Fruit fly (Drosophila melanogaster) whole organism, adult: Measurements from ENCODE around the gene Ccdc85.

Experiments
- CG11617 ChIP-seq: fragments of 200-800 bp; sonication (Bioruptor generic); optimal IDR thresholded peaks from 2 replicates; lab custom pipeline; 2017; ENCODE audit warnings: mild to moderate bottlenecking, missing biosample characterization, missing genetic modification reagents, missing genetic modification characterization
- CG12768 ChIP-seq: fragments of 200-800 bp; sonication (Bioruptor generic); optimal IDR thresholded peaks from 2 replicates; lab custom pipeline; 2017; ENCODE audit warnings: missing biosample characterization, missing genetic modification characterization, mild to moderate bottlenecking, moderate library complexity, missing genetic modification reagents
- CG14711 ChIP-seq: fragments of 200-800 bp; sonication (Bioruptor generic); optimal IDR thresholded peaks from 2 replicates; lab custom pipeline; 2018; ENCODE audit warnings: missing biosample characterization, mild to moderate bottlenecking, missing genetic modification characterization, moderate library complexity
- CG1620 ChIP-seq: fragments of 200-800 bp; sonication (Bioruptor generic); optimal IDR thresholded peaks from 2 replicates; lab custom pipeline; 2016; ENCODE audit warnings: missing biosample characterization, missing genetic modification characterization
- CG33017 ChIP-seq: fragments of 200-800 bp; sonication (Bioruptor generic); optimal IDR thresholded peaks from 2 replicates; lab custom pipeline; 2018; ENCODE audit warnings: missing biosample characterization, mild to moderate bottlenecking, missing genetic modification characterization, moderate library complexity
- CG5204 ChIP-seq: fragments of 200-800 bp; sonication (Bioruptor generic); optimal IDR thresholded peaks from 2 replicates; lab custom pipeline; 2016; ENCODE audit warnings: missing biosample characterization, missing genetic modification characterization
- CG7045 ChIP-seq: fragments of 200-800 bp; sonication (Bioruptor generic); optimal IDR thresholded peaks from 2 replicates; lab custom pipeline; 2017; ENCODE audit warnings: missing biosample characterization, mild to moderate bottlenecking, missing genetic modification characterization
- CG7101 ChIP-seq: fragments of 200-800 bp; sonication (Bioruptor generic); optimal IDR thresholded peaks from 2 replicates; lab custom pipeline; 2018; ENCODE audit warnings: missing biosample characterization, mild to moderate bottlenecking, missing genetic modification characterization, moderate library complexity
- Clk ChIP-seq: fragments of 200-800 bp; sonication (Bioruptor generic); optimal IDR thresholded peaks from 2 replicates; lab custom pipeline; 2017; ENCODE audit warnings: missing biosample characterization, missing genetic modification characterization
- Crg-1 ChIP-seq: fragments of 200-800 bp; sonication (Bioruptor generic); optimal IDR thresholded peaks from 2 replicates; lab custom pipeline; 2016; ENCODE audit warnings: missing biosample characterization, missing genetic modification characterization
- Hr96 ChIP-seq: fragments of 200-800 bp; sonication (Bioruptor generic); optimal IDR thresholded peaks from 2 replicates; lab custom pipeline; 2016; ENCODE audit warnings: missing biosample characterization, missing genetic modification characterization
- Mnt ChIP-seq: fragments of 200-800 bp; sonication (Bioruptor generic); optimal IDR thresholded peaks from 2 replicates; lab custom pipeline; 2016; ENCODE audit warnings: missing biosample characterization, mild to moderate bottlenecking, missing genetic modification characterization
- bab1 ChIP-seq: fragments of 200-800 bp; sonication (Bioruptor generic); optimal IDR thresholded peaks from 3 replicates; lab custom pipeline; 2019; ENCODE audit warnings: missing biosample characterization, mild to moderate bottlenecking, missing genetic modification characterization, moderate library complexity
- cic ChIP-seq: fragments of 200-800 bp; sonication (Bioruptor generic); optimal IDR thresholded peaks from 2 replicates; lab custom pipeline; 2017; ENCODE audit warnings: missing biosample characterization, mild to moderate bottlenecking, missing genetic modification characterization, moderate library complexity
- cnc ChIP-seq, 2 experiments: fragments of >200 bp; optimal IDR thresholded peaks; 2 replicates each; lab custom pipeline; 2017
- kay ChIP-seq: fragments of 200-800 bp; sonication (Bioruptor generic); peaks from one replicate; lab custom pipeline; 2016; ENCODE audit warnings: missing biosample characterization, missing genetic modification characterization, borderline replicate concordance
- ovo ChIP-seq: fragments of 200-800 bp; sonication (Bioruptor generic); optimal IDR thresholded peaks from 2 replicates; lab custom pipeline; 2016; ENCODE audit warnings: missing biosample characterization, missing genetic modification characterization
- pad ChIP-seq: fragments of 200-800 bp; sonication (Bioruptor generic); optimal IDR thresholded peaks from 3 replicates; lab custom pipeline; 2017; ENCODE audit warnings: missing biosample characterization, missing genetic modification characterization, mild to moderate bottlenecking, moderate library complexity, missing genetic modification reagents
- tj ChIP-seq: fragments of 200-800 bp; sonication (Bioruptor generic); optimal IDR thresholded peaks from 3 replicates; lab custom pipeline; 2017; ENCODE audit warnings: missing biosample characterization, mild to moderate bottlenecking, missing genetic modification characterization, moderate library complexity
- toe ChIP-seq: fragments of 200-800 bp; sonication (Bioruptor generic); optimal IDR thresholded peaks from 2 replicates; lab custom pipeline; 2016; ENCODE audit warnings: missing biosample characterization, missing genetic modification characterization

Gene Ccdc85

dm6 chr2L:2999609-3000008 is 523 bp downstream of the Ccdc85 start:
- no peak for TF ChIP-seq CG7101 (tag; lab: Kevin White, UChicago)
- TF ChIP-seq ovo (GFP tag; lab: Kevin White, UChicago) = no peak
- no peak for TF ChIP-seq Crg-1 (GFP tag; lab: Kevin White, UChicago)
- no peak for TF ChIP-seq CG5204
- TF ChIP-seq CG33017 = no peak
- no peak for TF ChIP-seq bab1 (GFP tag; lab: Kevin White, UChicago)
- no peak for TF ChIP-seq pad (GFP tag; lab: Kevin White, UChicago)
- no peak for TF ChIP-seq Hr96
- no peak for TF ChIP-seq CG1620
- no peak for TF ChIP-seq CG11617 (GFP tag; lab: Kevin White, UChicago)
- TF ChIP-seq toe (GFP tag; lab: Kevin White, UChicago) = no peak
- TF ChIP-seq CG14711 = no peak
- TF ChIP-seq cnc (optimal IDR thresholded peaks at IDR 0.05; lab: Kevin White, UChicago) = no peak
- TF ChIP-seq Clk (GFP tag; lab: Kevin White, UChicago) = no peak
- no peak for TF ChIP-seq tj (GFP tag; lab: Kevin White, UChicago)

- TF ChIP-seq kay (GFP tag; lab: Kevin White, UChicago) (no peak), CG7101 (tag; lab: Kevin White, UChicago) (no peak), CG1620 (no peak), tj (GFP tag; lab: Kevin White, UChicago) (no peak), CG14711 (no peak), Clk (GFP tag; lab: Kevin White, UChicago) (no peak), Crg-1 (GFP tag; lab: Kevin White, UChicago) (no peak), Hr96 (no peak)
Observed at dm6 chr2L:3000517-3000934, 1.4 kb downstream of the Ccdc85 start.

dm6 chr2L:3001953-3002352 is 2.9 kb downstream of the Ccdc85 start:
- TF ChIP-seq Hr96 (no peak), cnc (optimal IDR thresholded peaks at IDR 0.05; lab: Kevin White, UChicago) (no peak), toe (GFP tag; lab: Kevin White, UChicago) (no peak), Crg-1 (GFP tag; lab: Kevin White, UChicago) (no peak), CG14711 (no peak), cic (GFP tag; lab: Kevin White, UChicago) (no peak), bab1 (GFP tag; lab: Kevin White, UChicago) (no peak), CG1620 (no peak), tj (GFP tag; lab: Kevin White, UChicago) (no peak), kay (GFP tag; lab: Kevin White, UChicago) (no peak), CG7045 (GFP tag; lab: Kevin White, UChicago) (no peak), CG5204 (no peak), CG12768 (no peak), pad (GFP tag; lab: Kevin White, UChicago) (no peak), Clk (GFP tag; lab: Kevin White, UChicago) (no peak)

- no peak for TF ChIP-seq CG7045 (GFP tag; lab: Kevin White, UChicago)
- TF ChIP-seq Hr96 = no peak
- no peak for TF ChIP-seq cic (GFP tag; lab: Kevin White, UChicago)
- TF ChIP-seq CG33017 = no peak
- TF ChIP-seq kay (GFP tag; lab: Kevin White, UChicago) = no peak
- no peak for TF ChIP-seq Clk (GFP tag; lab: Kevin White, UChicago)
- TF ChIP-seq Crg-1 (GFP tag; lab: Kevin White, UChicago) = no peak
- no peak for TF ChIP-seq CG5204
- no peak for TF ChIP-seq ovo (GFP tag; lab: Kevin White, UChicago)
Observed at dm6 chr2L:3003399-3003798, 4.3 kb downstream of the Ccdc85 start.

dm6 chr2L:3004601-3005000 is 5.5 kb downstream of the Ccdc85 start:
- TF ChIP-seq CG11617 (GFP tag; lab: Kevin White, UChicago) (no peak), cnc (optimal IDR thresholded peaks at IDR 0.05; lab: Kevin White, UChicago) (no peak), pad (GFP tag; lab: Kevin White, UChicago) (no peak), CG7045 (GFP tag; lab: Kevin White, UChicago) (no peak), Clk (GFP tag; lab: Kevin White, UChicago) (no peak), toe (GFP tag; lab: Kevin White, UChicago) (no peak), CG7101 (tag; lab: Kevin White, UChicago) (no peak), Mnt (GFP tag; lab: Kevin White, UChicago) (no peak), kay (GFP tag; lab: Kevin White, UChicago) (no peak), CG14711 (no peak), Crg-1 (GFP tag; lab: Kevin White, UChicago) (no peak), CG33017 (no peak), CG5204 (no peak), CG1620 (no peak), CG12768 (no peak), ovo (GFP tag; lab: Kevin White, UChicago) (no peak)

- TF ChIP-seq CG1620 = no peak
Observed at dm6 chr2L:3005483-3005882, 6.4 kb downstream of the Ccdc85 start.

- TF ChIP-seq toe (GFP tag; lab: Kevin White, UChicago) (no peak), cnc (optimal IDR thresholded peaks at IDR 0.05; lab: Kevin White, UChicago) (no peak), CG1620 (no peak), Clk (GFP tag; lab: Kevin White, UChicago) (no peak), Crg-1 (GFP tag; lab: Kevin White, UChicago) (no peak), CG33017 (no peak), CG11617 (GFP tag; lab: Kevin White, UChicago) (no peak), Hr96 (no peak), CG7045 (GFP tag; lab: Kevin White, UChicago) (no peak), CG12768 (no peak), ovo (GFP tag; lab: Kevin White, UChicago) (no peak), tj (GFP tag; lab: Kevin White, UChicago) (no peak), CG5204 (no peak), CG14711 (no peak), kay (GFP tag; lab: Kevin White, UChicago) (no peak), cic (GFP tag; lab: Kevin White, UChicago) (no peak), Mnt (GFP tag; lab: Kevin White, UChicago) (no peak), CG7101 (tag; lab: Kevin White, UChicago) (no peak), bab1 (GFP tag; lab: Kevin White, UChicago) (no peak), pad (GFP tag; lab: Kevin White, UChicago) (no peak)
Observed at dm6 chr2L:3006194-3006593, 7.1 kb downstream of the Ccdc85 start.
